Fruit fly (Drosophila melanogaster) whole organism, adult: ENCODE measurements around the gene M1BP.

ENCODE experiments used
- CG11617 ChIP-seq: fragments of 200-800 bp; sonication (Bioruptor generic); optimal IDR thresholded peaks from 2 replicates; lab custom pipeline; 2017; ENCODE audit warnings: mild to moderate bottlenecking, missing biosample characterization, missing genetic modification reagents, missing genetic modification characterization
- CG12768 ChIP-seq: fragments of 200-800 bp; sonication (Bioruptor generic); optimal IDR thresholded peaks from 2 replicates; lab custom pipeline; 2017; ENCODE audit warnings: missing biosample characterization, missing genetic modification characterization, mild to moderate bottlenecking, moderate library complexity, missing genetic modification reagents
- CG14711 ChIP-seq: fragments of 200-800 bp; sonication (Bioruptor generic); optimal IDR thresholded peaks from 2 replicates; lab custom pipeline; 2018; ENCODE audit warnings: missing biosample characterization, mild to moderate bottlenecking, missing genetic modification characterization, moderate library complexity
- CG1620 ChIP-seq: fragments of 200-800 bp; sonication (Bioruptor generic); optimal IDR thresholded peaks from 2 replicates; lab custom pipeline; 2016; ENCODE audit warnings: missing biosample characterization, missing genetic modification characterization
- CG33017 ChIP-seq: fragments of 200-800 bp; sonication (Bioruptor generic); optimal IDR thresholded peaks from 2 replicates; lab custom pipeline; 2018; ENCODE audit warnings: missing biosample characterization, mild to moderate bottlenecking, missing genetic modification characterization, moderate library complexity
- CG5204 ChIP-seq: fragments of 200-800 bp; sonication (Bioruptor generic); optimal IDR thresholded peaks from 2 replicates; lab custom pipeline; 2016; ENCODE audit warnings: missing biosample characterization, missing genetic modification characterization
- CG7045 ChIP-seq: fragments of 200-800 bp; sonication (Bioruptor generic); optimal IDR thresholded peaks from 2 replicates; lab custom pipeline; 2017; ENCODE audit warnings: missing biosample characterization, mild to moderate bottlenecking, missing genetic modification characterization
- CG7101 ChIP-seq: fragments of 200-800 bp; sonication (Bioruptor generic); optimal IDR thresholded peaks from 2 replicates; lab custom pipeline; 2018; ENCODE audit warnings: missing biosample characterization, mild to moderate bottlenecking, missing genetic modification characterization, moderate library complexity
- Clk ChIP-seq: fragments of 200-800 bp; sonication (Bioruptor generic); optimal IDR thresholded peaks from 2 replicates; lab custom pipeline; 2017; ENCODE audit warnings: missing biosample characterization, missing genetic modification characterization
- Crg-1 ChIP-seq: fragments of 200-800 bp; sonication (Bioruptor generic); optimal IDR thresholded peaks from 2 replicates; lab custom pipeline; 2016; ENCODE audit warnings: missing biosample characterization, missing genetic modification characterization
- Hr96 ChIP-seq: fragments of 200-800 bp; sonication (Bioruptor generic); optimal IDR thresholded peaks from 2 replicates; lab custom pipeline; 2016; ENCODE audit warnings: missing biosample characterization, missing genetic modification characterization
- Mnt ChIP-seq: fragments of 200-800 bp; sonication (Bioruptor generic); optimal IDR thresholded peaks from 2 replicates; lab custom pipeline; 2016; ENCODE audit warnings: missing biosample characterization, mild to moderate bottlenecking, missing genetic modification characterization
- bab1 ChIP-seq: fragments of 200-800 bp; sonication (Bioruptor generic); optimal IDR thresholded peaks from 3 replicates; lab custom pipeline; 2019; ENCODE audit warnings: missing biosample characterization, mild to moderate bottlenecking, missing genetic modification characterization, moderate library complexity
- cic ChIP-seq: fragments of 200-800 bp; sonication (Bioruptor generic); optimal IDR thresholded peaks from 2 replicates; lab custom pipeline; 2017; ENCODE audit warnings: missing biosample characterization, mild to moderate bottlenecking, missing genetic modification characterization, moderate library complexity
- cnc ChIP-seq, 2 experiments: fragments of >200 bp; optimal IDR thresholded peaks; 2 replicates each; lab custom pipeline; 2017
- kay ChIP-seq: fragments of 200-800 bp; sonication (Bioruptor generic); peaks from one replicate; lab custom pipeline; 2016; ENCODE audit warnings: missing biosample characterization, missing genetic modification characterization, borderline replicate concordance
- ovo ChIP-seq: fragments of 200-800 bp; sonication (Bioruptor generic); optimal IDR thresholded peaks from 2 replicates; lab custom pipeline; 2016; ENCODE audit warnings: missing biosample characterization, missing genetic modification characterization
- pad ChIP-seq: fragments of 200-800 bp; sonication (Bioruptor generic); optimal IDR thresholded peaks from 3 replicates; lab custom pipeline; 2017; ENCODE audit warnings: missing biosample characterization, missing genetic modification characterization, mild to moderate bottlenecking, moderate library complexity, missing genetic modification reagents
- tj ChIP-seq: fragments of 200-800 bp; sonication (Bioruptor generic); optimal IDR thresholded peaks from 3 replicates; lab custom pipeline; 2017; ENCODE audit warnings: missing biosample characterization, mild to moderate bottlenecking, missing genetic modification characterization, moderate library complexity
- toe ChIP-seq: fragments of 200-800 bp; sonication (Bioruptor generic); optimal IDR thresholded peaks from 2 replicates; lab custom pipeline; 2016; ENCODE audit warnings: missing biosample characterization, missing genetic modification characterization

M1BP gene

DNA sequence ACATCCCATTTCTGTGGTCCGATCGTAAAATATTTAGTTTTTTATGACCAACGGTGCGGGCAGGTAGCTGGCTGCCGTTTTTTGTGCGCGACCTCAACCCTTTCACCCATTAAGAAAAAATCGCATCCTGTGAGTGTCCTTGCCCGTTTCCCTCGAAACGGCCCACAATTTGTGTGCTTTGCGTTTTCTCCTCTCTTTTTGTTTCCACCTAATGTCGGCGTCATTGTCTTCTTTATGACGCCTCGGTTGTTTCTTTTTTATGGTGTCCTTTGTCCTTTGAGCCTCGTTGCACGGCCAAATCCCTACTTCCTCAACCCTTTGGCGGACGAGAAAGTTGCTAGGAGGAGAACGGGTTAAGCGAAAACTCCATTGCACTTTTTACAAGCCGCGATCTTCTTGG lies 30.3 kb downstream of the M1BP start:
- TF ChIP-seq CG7045 (GFP tag; lab: Kevin White, UChicago) (no peak), Clk (GFP tag; lab: Kevin White, UChicago) (no peak), kay (GFP tag; lab: Kevin White, UChicago) (no peak), tj (no peak), CG5204 (GFP tag; lab: Kevin White, UChicago) (no peak), CG7101 (tag; lab: Kevin White, UChicago) (no peak), Hr96 (GFP tag; lab: Kevin White, UChicago) (no peak), toe (no peak), CG33017 (tag; lab: Kevin White, UChicago) (no peak), CG12768 (GFP tag; lab: Kevin White, UChicago) (no peak), cnc (optimal IDR thresholded peaks at IDR 0.05; lab: Kevin White, UChicago) (no peak)

dm6 chr3R:8700660-8701059 lies 30.8 kb downstream of the M1BP start:
- no peak for TF ChIP-seq CG11617 (GFP tag; lab: Kevin White, UChicago)
- no peak for TF ChIP-seq CG33017 (tag; lab: Kevin White, UChicago)
- TF ChIP-seq tj: no peak
- no peak for TF ChIP-seq CG1620 (GFP tag; lab: Kevin White, UChicago)
- TF ChIP-seq toe: no peak
- TF ChIP-seq Crg-1: no peak
- no peak for TF ChIP-seq Hr96 (GFP tag; lab: Kevin White, UChicago)
- TF ChIP-seq bab1 (GFP tag; lab: Kevin White, UChicago): no peak
- no peak for TF ChIP-seq ovo
- TF ChIP-seq CG5204 (GFP tag; lab: Kevin White, UChicago): no peak
- TF ChIP-seq Clk (GFP tag; lab: Kevin White, UChicago): no peak
- no peak for TF ChIP-seq cnc (optimal IDR thresholded peaks at IDR 0.05; lab: Kevin White, UChicago)
- TF ChIP-seq CG12768 (GFP tag; lab: Kevin White, UChicago): no peak
- no peak for TF ChIP-seq CG7045 (GFP tag; lab: Kevin White, UChicago)
- TF ChIP-seq kay (GFP tag; lab: Kevin White, UChicago): no peak
- TF ChIP-seq CG7101 (tag; lab: Kevin White, UChicago): no peak
- no peak for TF ChIP-seq pad
- TF ChIP-seq CG14711: no peak
- TF ChIP-seq cic (GFP tag; lab: Kevin White, UChicago): no peak
- no peak for TF ChIP-seq Mnt (GFP tag; lab: Kevin White, UChicago)

- TF ChIP-seq Mnt (GFP tag; lab: Kevin White, UChicago) (no peak), bab1 (GFP tag; lab: Kevin White, UChicago) (no peak), cic (GFP tag; lab: Kevin White, UChicago) (no peak), tj (no peak), CG1620 (GFP tag; lab: Kevin White, UChicago) (no peak), toe (no peak), cnc (optimal IDR thresholded peaks at IDR 0.05; lab: Kevin White, UChicago) (no peak), Hr96 (GFP tag; lab: Kevin White, UChicago) (no peak), Crg-1 (no peak), CG11617 (GFP tag; lab: Kevin White, UChicago) (no peak), ovo (no peak), CG5204 (GFP tag; lab: Kevin White, UChicago) (no peak), Clk (GFP tag; lab: Kevin White, UChicago) (no peak), CG14711 (no peak), CG33017 (tag; lab: Kevin White, UChicago) (no peak), kay (GFP tag; lab: Kevin White, UChicago) (no peak), pad (no peak), CG12768 (GFP tag; lab: Kevin White, UChicago) (no peak)
Observed at dm6 chr3R:8699230-8699629, 32.3 kb downstream of the M1BP start.

DNA sequence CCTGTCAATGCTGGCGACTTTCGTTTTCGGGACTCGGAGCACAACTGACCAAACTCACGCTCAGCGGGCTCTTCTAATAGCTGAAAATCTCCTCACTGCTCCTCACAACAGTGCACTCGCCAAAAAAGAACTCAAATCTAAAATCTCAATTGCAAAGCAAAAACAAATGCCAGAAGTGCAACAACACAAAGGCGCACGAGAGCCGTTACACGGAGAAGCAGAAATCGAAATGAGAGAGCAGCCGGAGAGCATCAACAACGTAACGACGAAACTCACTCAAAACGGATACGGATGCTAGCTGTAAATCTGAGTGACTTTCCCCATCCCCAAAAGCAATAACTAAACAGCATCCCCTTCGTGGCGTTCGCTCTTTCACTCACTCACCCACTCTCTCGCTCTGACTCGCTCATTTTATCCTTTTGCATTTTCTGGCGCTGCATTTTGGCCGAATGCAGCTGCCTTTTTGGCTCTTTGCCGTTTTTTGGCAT lies 33.7 kb downstream of the M1BP start, which contains the start of gene hb:
Gene hb (minus strand): TSS at position 51 of the 488 bp plus-strand sequence.
- TF ChIP-seq CG5204 (GFP tag; lab: Kevin White, UChicago) (no peak), Clk (GFP tag; lab: Kevin White, UChicago) (no peak), Crg-1 (no peak), CG11617 (GFP tag; lab: Kevin White, UChicago) (no peak), CG12768 (GFP tag; lab: Kevin White, UChicago) (no peak), cic (GFP tag; lab: Kevin White, UChicago) (no peak), CG14711 (no peak), ovo (peak; percentile 4), pad (peak; percentile 98), CG7045 (GFP tag; lab: Kevin White, UChicago) (no peak), bab1 (GFP tag; lab: Kevin White, UChicago) (no peak), CG7101 (tag; lab: Kevin White, UChicago) (no peak), cnc (optimal IDR thresholded peaks at IDR 0.05; lab: Kevin White, UChicago) (no peak)

- TF ChIP-seq Hr96 (GFP tag; lab: Kevin White, UChicago): peak; percentile 54
- peak; percentile 68 for TF ChIP-seq toe
- TF ChIP-seq CG12768 (GFP tag; lab: Kevin White, UChicago): peak; percentile 74
- TF ChIP-seq Crg-1: no peak
- no peak for TF ChIP-seq CG1620 (GFP tag; lab: Kevin White, UChicago)
- peak; percentile 66 for TF ChIP-seq CG5204 (GFP tag; lab: Kevin White, UChicago)
- TF ChIP-seq ovo: no peak
- no peak for TF ChIP-seq pad
- no peak for TF ChIP-seq Mnt (GFP tag; lab: Kevin White, UChicago)
- no peak for TF ChIP-seq cic (GFP tag; lab: Kevin White, UChicago)
- TF ChIP-seq CG14711: no peak
- TF ChIP-seq tj: no peak
- TF ChIP-seq CG33017 (tag; lab: Kevin White, UChicago): peak; percentile 86
- no peak for TF ChIP-seq CG11617 (GFP tag; lab: Kevin White, UChicago)
- TF ChIP-seq Clk (GFP tag; lab: Kevin White, UChicago): no peak
- peak; percentile 89 for TF ChIP-seq CG7045 (GFP tag; lab: Kevin White, UChicago)
- no peak for TF ChIP-seq kay (GFP tag; lab: Kevin White, UChicago)
Observed at dm6 chr3R:8694110-8694826, 37.2 kb downstream of the M1BP start.
